Worm (Caenorhabditis elegans): ENCODE results near the gene ttr-9.

ce11 chrIV:9510439-9510838 lies 4.3 kb upstream of the ttr-9 start, which contains the start of gene C33A12.4:
- TF ChIP-seq tbp1 (GFP tag; optimal IDR thresholded peaks at IDR 0.05), result no peak
- no peak for TF ChIP-seq atf-7 (tag; optimal IDR thresholded peaks at IDR 0.05)
- no peak for TF ChIP-seq K12H6.12 (tag; optimal IDR thresholded peaks at IDR 0.05)
- TF ChIP-seq ztf-18 (tag; optimal IDR thresholded peaks at IDR 0.05), result no peak
- TF ChIP-seq pha-4 (tag; optimal IDR thresholded peaks at IDR 0.05), result no peak
- TF ChIP-seq ekl-4 (GFP tag; IDR thresholded peaks at IDR 0.05), result no peak

Measured in whole organism, young adult.